Worm (Caenorhabditis elegans): ENCODE results near the gene skpt-1.

- TF ChIP-seq unc-62 (GFP tag; optimal IDR thresholded peaks at IDR 0.05) (no peak), ama-1 (optimal IDR thresholded peaks at IDR 0.05) (no peak), nhr-28 (tag; optimal IDR thresholded peaks at IDR 0.05) (no peak), pqm-1 (tag; optimal IDR thresholded peaks at IDR 0.05) (no peak), nhr-76 (tag; optimal IDR thresholded peaks at IDR 0.05) (no peak), lin-35 (GFP tag; optimal IDR thresholded peaks at IDR 0.05) (no peak), sox-4 (tag; optimal IDR thresholded peaks at IDR 0.05) (no peak)
Measured at ce11 chrIII:5422561-5423103, 25.6 kb downstream of the skpt-1 start.
